Fruit fly (Drosophila melanogaster): ENCODE data around the gene Jasper.

Jasper gene

DNA sequence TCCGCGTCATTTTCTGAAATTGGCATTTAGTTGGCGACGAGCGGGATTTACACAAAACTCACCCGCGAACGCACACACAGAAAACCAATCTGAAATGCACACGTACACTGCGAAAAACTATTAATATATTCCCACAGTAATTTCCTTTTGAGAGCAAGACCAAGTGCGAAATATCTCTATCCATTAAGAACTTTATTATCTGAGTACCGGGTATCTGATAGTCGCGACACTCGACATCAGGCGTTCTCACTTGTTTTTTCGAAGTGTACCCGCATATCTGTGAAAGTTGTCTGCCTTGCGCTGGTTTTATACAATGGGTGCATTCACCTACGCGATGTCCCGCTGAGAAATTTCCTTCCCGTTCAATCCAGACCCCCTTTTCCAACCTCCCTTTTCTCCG lies 23.8 kb downstream of the Jasper start (continued):
- no peak for TF ChIP-seq lilli (GFP tag; optimal IDR thresholded peaks at IDR 0.05)
- no peak for TF ChIP-seq CG14667 (GFP tag; IDR thresholded peaks at IDR 0.05)
- TF ChIP-seq Fer2 (tag; optimal IDR thresholded peaks at IDR 0.05): no peak
- TF ChIP-seq D (optimal IDR thresholded peaks at IDR 0.05): no peak
- peak; percentile 8 for TF ChIP-seq D (GFP tag; optimal IDR thresholded peaks at IDR 0.05)
- no peak for TF ChIP-seq Opbp (GFP tag; IDR thresholded peaks at IDR 0.05; ENCODE audit: partially characterized antibody)
- TF ChIP-seq Ptx1 (GFP tag; IDR thresholded peaks at IDR 0.05): 0 out of 2 replicates have a peak, but pooled peaks have one; percentile 14
- peak; percentile 5 for TF ChIP-seq CG14710 (tag; optimal IDR thresholded peaks at IDR 0.05)
- no peak for TF ChIP-seq CG2202 (tag; optimal IDR thresholded peaks at IDR 0.05)
- no peak for TF ChIP-seq lola (GFP tag; optimal IDR thresholded peaks at IDR 0.05)
- TF ChIP-seq CG12744 (GFP tag; optimal IDR thresholded peaks at IDR 0.05): no peak
- no peak for TF ChIP-seq Atf-2 (GFP tag; optimal IDR thresholded peaks at IDR 0.05)
- no peak for TF ChIP-seq CG7745 (tag; optimal IDR thresholded peaks at IDR 0.05)
- TF ChIP-seq fru (optimal IDR thresholded peaks at IDR 0.05): no peak
- no peak for TF ChIP-seq gsb-n (tag; optimal IDR thresholded peaks at IDR 0.05)
- no peak for TF ChIP-seq CG13287 (GFP tag; IDR thresholded peaks at IDR 0.05; ENCODE audit: partially characterized antibody)
- no peak for TF ChIP-seq lab (GFP tag; optimal IDR thresholded peaks at IDR 0.05)
- TF ChIP-seq Hsf (GFP tag; optimal IDR thresholded peaks at IDR 0.05): peak; percentile 22
- TF ChIP-seq ara (GFP tag; IDR thresholded peaks at IDR 0.05): no peak
- TF ChIP-seq sd (tag; optimal IDR thresholded peaks at IDR 0.05): no peak
- TF ChIP-seq CG4820 (GFP tag; optimal IDR thresholded peaks at IDR 0.05): peak; percentile 10
- no peak for TF ChIP-seq CG11398 (GFP tag; optimal IDR thresholded peaks at IDR 0.05)
- no peak for TF ChIP-seq tap (tag; optimal IDR thresholded peaks at IDR 0.05)
- TF ChIP-seq knrl (GFP tag; IDR thresholded peaks at IDR 0.05; ENCODE audit: partially characterized antibody): no peak
- no peak for TF ChIP-seq CG7963 (GFP tag; IDR thresholded peaks at IDR 0.05; ENCODE audit: partially characterized antibody)
- no peak for TF ChIP-seq CG12942 (GFP tag; optimal IDR thresholded peaks at IDR 0.05)
- no peak for TF ChIP-seq CG13296 (GFP tag; optimal IDR thresholded peaks at IDR 0.05)
- no peak for TF ChIP-seq Lim3 (GFP tag; IDR thresholded peaks at IDR 0.05)
- TF ChIP-seq fd64A (GFP tag; optimal IDR thresholded peaks at IDR 0.05): no peak
- no peak for TF ChIP-seq CG42726 (GFP tag; IDR thresholded peaks at IDR 0.05; ENCODE audit: partially characterized antibody)
- TF ChIP-seq HmgD (GFP tag; optimal IDR thresholded peaks at IDR 0.05): no peak
- peak; percentile 13 for TF ChIP-seq tin (GFP tag; optimal IDR thresholded peaks at IDR 0.05)
- TF ChIP-seq klu (GFP tag; IDR thresholded peaks at IDR 0.05): no peak
- peak; percentile 50 for TF ChIP-seq Blimp-1 (GFP tag; optimal IDR thresholded peaks at IDR 0.05)
- TF ChIP-seq jing (GFP tag; optimal IDR thresholded peaks at IDR 0.05): no peak
- TF ChIP-seq az2 (GFP tag; optimal IDR thresholded peaks at IDR 0.05): peak; percentile 26
- TF ChIP-seq dmrt11E (tag; optimal IDR thresholded peaks at IDR 0.05): peak; percentile 25
- 0 out of 2 replicates have a peak, but pooled peaks have one; percentile 11 for TF ChIP-seq Atf6 (GFP tag; IDR thresholded peaks at IDR 0.05)
- TF ChIP-seq CG12391 (tag; optimal IDR thresholded peaks at IDR 0.05): peak; percentile 10
- peak; percentile 16; the same call in 1 of the 3 replicates for TF ChIP-seq vnd (GFP tag; IDR thresholded peaks at IDR 0.05; ENCODE audit: partially characterized antibody)
- TF ChIP-seq Mrtf (GFP tag; IDR thresholded peaks at IDR 0.05): no peak
- TF ChIP-seq CG6689 (GFP tag; IDR thresholded peaks at IDR 0.05): 0 out of 2 replicates have a peak, but pooled peaks have one; percentile 25
- 0 out of 3 replicates have a peak, but pooled peaks have one; percentile 24 for TF ChIP-seq ken (GFP tag; IDR thresholded peaks at IDR 0.05)
- TF ChIP-seq CG4404 (GFP tag; IDR thresholded peaks at IDR 0.05): no peak
- TF ChIP-seq MBD-R2 (GFP tag; IDR thresholded peaks at IDR 0.05): no peak
- no peak for TF ChIP-seq tna (GFP tag; IDR thresholded peaks at IDR 0.05; ENCODE audit: partially characterized antibody)
- TF ChIP-seq gcm (GFP tag; optimal IDR thresholded peaks at IDR 0.05): peak; percentile 88
- no peak for TF ChIP-seq CG13775 (GFP tag; optimal IDR thresholded peaks at IDR 0.05)
- no peak for TF ChIP-seq usp (GFP tag; optimal IDR thresholded peaks at IDR 0.05)
- no peak for TF ChIP-seq CG11456 (GFP tag; IDR thresholded peaks at IDR 0.05)
- TF ChIP-seq Oli (tag; optimal IDR thresholded peaks at IDR 0.05): no peak
